Worm (Caenorhabditis elegans) whole organism, L3 larva: ENCODE measurements around the gene rol-1.

Experiments used
- elt-3 ChIP-seq, 3 experiments: fragments of 150-350 bp in 1 of 3; sonication (generic microtip) in 2 of 3; optimal IDR thresholded peaks; 2 replicates in 2 of 3; 4 replicates in 1 of 3; lab custom pipeline; 2014 to 2017; ENCODE audit warnings: missing biosample characterization in 3 of 3, missing genetic modification characterization in 3 of 3
- nhr-28 ChIP-seq: fragments of 150-350 bp; optimal IDR thresholded peaks from 2 replicates; lab custom pipeline; 2014; ENCODE audit warnings: missing biosample characterization, missing genetic modification characterization
- unc-62 ChIP-seq: fragments of 150-350 bp; sonication (generic microtip); optimal IDR thresholded peaks from 4 replicates; lab custom pipeline; 2014; ENCODE audit warnings: missing biosample characterization, missing genetic modification reagents, missing genetic modification characterization

ce11 chrII:12175398-12175797, 3.0 kb downstream of the rol-1 start:
- TF ChIP-seq unc-62 (GFP tag; lab: Kevin White, UChicago): no peak
- TF ChIP-seq elt-3 (tag; optimal IDR thresholded peaks at IDR 0.05; lab: Kevin White, UChicago): no peak
- TF ChIP-seq nhr-28: no peak
